Worm (Caenorhabditis elegans): ENCODE measurements around the gene msra-1.

DNA sequence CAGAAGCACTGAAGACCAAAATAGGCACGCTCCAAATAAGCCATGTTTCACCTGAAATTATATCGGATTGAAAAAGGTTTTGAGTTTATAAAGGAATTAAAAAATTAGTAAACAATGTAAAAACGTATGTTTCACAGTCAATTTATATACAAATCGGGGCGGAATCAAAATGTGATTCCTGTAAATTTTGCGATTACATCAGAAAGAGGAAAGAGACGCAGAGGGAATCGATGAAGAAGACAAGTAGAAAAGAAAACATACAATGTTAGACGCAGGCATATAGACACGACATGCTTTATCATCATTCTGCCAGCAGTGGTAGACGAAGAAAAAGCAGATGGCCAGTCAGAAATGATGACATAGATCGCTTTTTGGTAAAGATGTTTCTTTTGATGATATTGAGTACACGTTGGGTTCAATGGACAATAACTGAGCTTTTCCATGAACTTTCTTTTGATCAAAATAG is at the start of gene msra-1:
- TF ChIP-seq flt-1 (GFP tag; IDR thresholded peaks at IDR 0.05) = no peak
- no peak for TF ChIP-seq ztf-29 (GFP tag; IDR thresholded peaks at IDR 0.05)
